Fruit fly (Drosophila melanogaster) S2 (cell line): ENCODE data around the gene tara.

Experiments used
- CG8478 ChIP-seq: fragments of >200 bp; optimal IDR thresholded peaks from 2 replicates; lab custom pipeline; 2018
- CTCF ChIP-seq, 2 experiments: fragments of >200 bp; optimal IDR thresholded peaks; 2 replicates each; lab custom pipeline; 2018

- TF ChIP-seq CG8478: no peak
- no peak for TF ChIP-seq CTCF (optimal IDR thresholded peaks at IDR 0.05; lab: Kevin White, UChicago)
Observed at dm6 chr3R:16224415-16225165, 861 bp upstream of the tara start.
